Worm (Caenorhabditis elegans): ENCODE results near the gene argn-1.

Gene argn-1

ce11 chrX:5629941-5630340, at the start of gene argn-1:
TSS of gene argn-1 (plus strand) at chrX:5630023.
- TF ChIP-seq unc-62 (GFP tag; optimal IDR thresholded peaks at IDR 0.05): no peak

- no peak for TF ChIP-seq unc-62 (GFP tag; optimal IDR thresholded peaks at IDR 0.05)
Observed at ce11 chrX:5591830-5592229, 38.0 kb upstream of the argn-1 start.

DNA sequence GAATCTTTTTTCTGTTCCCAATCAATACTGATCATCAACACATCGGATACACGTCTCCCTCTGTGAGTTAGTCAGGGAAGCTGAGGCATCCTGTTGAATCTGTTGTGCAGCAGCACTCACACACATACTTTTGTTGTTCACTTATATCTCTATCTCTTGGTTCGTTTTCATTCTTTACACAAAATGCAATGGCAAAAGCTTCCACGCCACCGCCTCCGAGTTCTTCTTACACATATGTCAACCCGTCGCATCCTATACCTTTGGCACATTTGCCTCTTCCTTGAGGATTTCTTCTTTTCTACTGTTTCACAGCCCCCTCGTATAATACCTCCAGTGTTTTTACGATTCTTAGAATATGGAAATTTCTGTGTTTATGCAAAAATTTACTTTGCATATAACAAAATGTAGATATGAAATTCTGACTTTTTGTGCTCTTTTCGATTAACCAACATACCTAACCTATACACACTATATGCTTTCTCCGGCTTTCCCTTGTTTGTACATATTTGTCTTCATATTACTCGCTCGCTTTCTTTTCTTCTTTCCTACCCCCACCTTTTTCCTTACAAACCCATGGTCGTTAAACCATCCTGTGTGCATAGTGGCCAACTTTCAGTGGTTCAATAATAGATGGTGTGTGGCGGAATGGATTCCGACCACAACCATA, 37.2 kb upstream of the argn-1 start, which contains the start of gene unc-97:
Gene unc-97, plus strand, starts transcription at position 617 of the 667 bp plus-strand sequence.
- TF ChIP-seq unc-62 (GFP tag; optimal IDR thresholded peaks at IDR 0.05): no peak

- TF ChIP-seq unc-62 (GFP tag; optimal IDR thresholded peaks at IDR 0.05): no peak
Observed at ce11 chrX:5599224-5599623, 30.6 kb upstream of the argn-1 start, which contains the start of gene sulp-2. TSS of gene sulp-2 (minus strand) at chrX:5599330.

- TF ChIP-seq unc-62 (GFP tag; optimal IDR thresholded peaks at IDR 0.05): no peak
Observed at ce11 chrX:5603338-5603816, 26.4 kb upstream of the argn-1 start, which contains the start of gene F14D12.1. TSS of gene F14D12.1 (plus strand) at chrX:5603766.

DNA sequence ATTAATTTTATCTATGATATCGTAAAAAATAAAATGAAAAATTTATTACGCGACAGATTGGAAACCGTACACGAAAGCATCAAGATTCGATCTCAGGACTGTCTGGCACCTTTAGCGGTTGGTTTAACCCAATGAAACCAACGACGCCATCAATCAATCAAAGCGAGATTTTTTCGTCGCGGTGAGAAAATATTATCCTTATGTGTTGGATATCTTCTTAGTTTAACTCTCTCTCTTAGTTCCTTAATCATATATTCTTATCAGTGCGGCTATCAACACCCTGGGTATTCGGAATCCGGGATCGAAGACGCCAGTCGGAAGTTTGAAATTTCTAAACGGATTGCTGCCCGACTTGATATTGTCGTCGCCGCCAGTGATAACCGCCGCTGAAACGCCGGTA, 24.8 kb upstream of the argn-1 start:
- TF ChIP-seq unc-62 (GFP tag; optimal IDR thresholded peaks at IDR 0.05): no peak

- no peak for TF ChIP-seq unc-62 (GFP tag; optimal IDR thresholded peaks at IDR 0.05)
Observed at ce11 chrX:5611155-5611554, 18.7 kb upstream of the argn-1 start, which contains the start of gene octr-1. TSS of gene octr-1 (minus strand) at chrX:5611255.

- TF ChIP-seq unc-62 (GFP tag; optimal IDR thresholded peaks at IDR 0.05): no peak
Observed at ce11 chrX:5616000-5616399, 13.8 kb upstream of the argn-1 start.

- TF ChIP-seq unc-62 (GFP tag; optimal IDR thresholded peaks at IDR 0.05): no peak
Observed at ce11 chrX:5621793-5622192, 8.0 kb upstream of the argn-1 start.

DNA sequence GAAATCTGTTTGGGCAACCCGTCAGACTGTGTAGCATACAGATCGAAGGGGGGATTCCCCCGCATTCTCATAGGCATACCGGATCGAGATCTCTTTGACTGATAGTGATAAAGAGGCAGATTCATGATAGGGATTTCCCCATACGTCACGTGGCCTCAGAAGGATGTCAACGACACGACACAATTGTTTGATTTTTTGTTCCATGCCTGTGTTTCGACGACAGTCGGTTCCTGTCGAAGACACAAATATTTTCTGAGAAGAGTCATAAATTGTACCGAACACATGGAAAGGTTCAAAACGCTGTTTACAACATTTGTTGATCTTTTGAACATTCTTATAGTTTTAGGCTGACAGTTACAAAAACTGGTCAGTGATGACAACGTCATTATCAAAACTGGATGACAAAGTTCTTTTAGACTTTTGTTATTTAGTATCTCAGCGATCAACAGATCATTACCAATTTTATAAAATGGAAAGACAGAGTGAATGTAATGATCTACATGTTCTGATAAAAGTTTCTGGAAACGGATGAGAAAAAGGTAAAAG, 1.3 kb upstream of the argn-1 start:
- TF ChIP-seq unc-62 (GFP tag; optimal IDR thresholded peaks at IDR 0.05): no peak

ce11 chrX:5631008-5631407, 1.2 kb downstream of the argn-1 start:
- TF ChIP-seq unc-62 (GFP tag; optimal IDR thresholded peaks at IDR 0.05): no peak

- no peak for TF ChIP-seq unc-62 (GFP tag; optimal IDR thresholded peaks at IDR 0.05)
Observed at ce11 chrX:5631626-5632025, 1.8 kb downstream of the argn-1 start, which contains the start of gene T22B7.8. TSS of gene T22B7.8 (plus strand) at chrX:5631926.

- no peak for TF ChIP-seq unc-62 (GFP tag; optimal IDR thresholded peaks at IDR 0.05)
Observed at ce11 chrX:5639562-5639961, 9.7 kb downstream of the argn-1 start.

DNA sequence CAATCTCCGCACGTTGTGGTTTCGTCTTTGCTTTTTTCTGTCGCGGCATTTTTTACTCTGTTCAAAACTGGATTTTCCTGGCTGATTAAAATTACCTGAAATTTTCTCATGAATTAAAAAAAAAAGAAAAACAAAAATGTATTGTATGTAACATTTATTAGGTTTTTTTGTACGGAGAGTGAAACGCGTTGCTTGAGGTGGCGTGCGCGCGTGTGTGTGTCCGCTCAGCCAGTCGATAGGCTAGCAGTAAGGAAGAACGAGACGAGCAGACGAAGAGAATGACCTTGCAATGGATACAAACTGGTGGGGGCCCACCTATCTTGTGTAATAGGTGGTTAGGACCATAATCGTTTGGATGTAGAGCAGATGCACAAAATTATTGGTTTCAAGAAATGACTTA, 11.5 kb downstream of the argn-1 start, which contains the start of gene T22B7.4:
Gene T22B7.4, minus strand, starts transcription at position 101 of the 400 bp plus-strand sequence.
- TF ChIP-seq unc-62 (GFP tag; optimal IDR thresholded peaks at IDR 0.05): no peak

DNA sequence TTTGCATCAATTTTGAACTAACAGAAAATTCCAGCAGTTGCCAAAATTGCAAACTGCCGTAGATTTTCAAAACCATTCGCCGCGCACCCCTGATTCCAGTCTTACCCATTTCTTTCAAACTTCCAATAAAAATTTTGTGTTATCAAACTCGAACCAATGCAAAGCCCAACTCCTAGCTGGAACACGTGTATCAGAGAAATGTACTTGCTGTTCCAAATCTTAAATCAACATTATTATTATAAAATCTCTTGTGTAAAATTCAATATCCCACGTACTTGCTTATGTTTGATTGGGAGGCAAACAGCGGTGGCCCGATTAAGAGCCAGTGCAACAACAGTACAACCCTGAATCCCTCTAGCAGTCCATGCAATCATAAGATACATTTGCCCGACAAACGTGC, 14.3 kb downstream of the argn-1 start:
- TF ChIP-seq unc-62 (GFP tag; optimal IDR thresholded peaks at IDR 0.05): no peak

DNA sequence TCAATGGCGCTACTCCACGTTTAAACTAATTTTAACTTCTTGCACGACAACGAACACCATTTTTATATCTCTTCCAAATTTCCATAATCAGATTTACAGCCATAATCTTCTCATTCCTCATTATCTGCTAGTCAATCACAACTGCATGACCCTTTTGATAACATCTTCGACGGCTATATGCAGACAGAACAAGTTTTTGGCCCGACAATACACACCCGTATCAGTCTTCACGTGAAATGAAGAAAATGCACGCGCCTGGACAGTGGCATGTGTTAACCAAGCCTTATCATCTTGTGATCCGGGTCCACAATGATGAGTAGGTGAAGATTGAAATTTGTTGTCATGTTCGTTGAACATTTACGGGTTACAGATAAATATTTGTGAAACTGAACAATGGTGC, 15.8 kb downstream of the argn-1 start:
- no peak for TF ChIP-seq unc-62 (GFP tag; optimal IDR thresholded peaks at IDR 0.05)

- TF ChIP-seq unc-62 (GFP tag; optimal IDR thresholded peaks at IDR 0.05): no peak
Observed at ce11 chrX:5646951-5647423, 17.2 kb downstream of the argn-1 start, which contains the start of gene T22B7.3. TSS of gene T22B7.3 (plus strand) at chrX:5647373.

Data from whole organism, dauer.